Fruit fly (Drosophila melanogaster) whole organism, embryonic: Measurements from ENCODE around the gene unc-45.
A peak's percentile ranks its signal among the peaks of the same experiment; 100 is the strongest.

ENCODE experiments used
- Blimp-1 ChIP-seq: fragments of 200-800 bp; sonication (Bioruptor generic); optimal IDR thresholded peaks from 3 replicates; lab custom pipeline; 2018; ENCODE audit warnings: missing biosample characterization, missing genetic modification characterization, mild to moderate bottlenecking, moderate library complexity, missing genetic modification reagents
- CG10209 ChIP-seq: fragments of 200-800 bp; sonication (Bioruptor generic); optimal IDR thresholded peaks from 3 replicates; lab custom pipeline; 2017; ENCODE audit warnings: missing biosample characterization, mild to moderate bottlenecking, missing genetic modification characterization, missing genetic modification reagents
- CG10321 ChIP-seq: fragments of 200-800 bp; sonication (Bioruptor generic); IDR thresholded peaks from 2 replicates; pipeline ENCODE4 v1.3.6; 2022; ENCODE audit warnings: missing biosample characterization, missing genetic modification characterization
- CG10431 ChIP-seq: fragments of 200-800 bp; sonication (Bioruptor generic); optimal IDR thresholded peaks from 3 replicates; lab custom pipeline; 2018; ENCODE audit warnings: missing biosample characterization, mild to moderate bottlenecking, missing genetic modification characterization
- CG13296 ChIP-seq: fragments of 200-800 bp; sonication (Bioruptor generic); optimal IDR thresholded peaks from 3 replicates; lab custom pipeline; 2018; ENCODE audit warnings: missing biosample characterization, mild to moderate bottlenecking, missing genetic modification characterization
- CG14050 ChIP-seq: fragments of 200-800 bp; sonication (Bioruptor generic); IDR thresholded peaks from 3 replicates; pipeline ENCODE4 v1.3.6; 2022; ENCODE audit warnings: missing biosample characterization, missing genetic modification characterization
- CG15514 ChIP-seq: fragments of 200-800 bp; sonication (Bioruptor generic); optimal IDR thresholded peaks from 3 replicates; lab custom pipeline; 2017; ENCODE audit warnings: missing biosample characterization, missing genetic modification characterization, mild to moderate bottlenecking, moderate library complexity, missing genetic modification reagents
- CG17186 ChIP-seq: fragments of 200-800 bp; sonication (Bioruptor generic); optimal IDR thresholded peaks from 3 replicates; lab custom pipeline; 2017; ENCODE audit warnings: missing biosample characterization, missing genetic modification reagents, missing genetic modification characterization
- CG31441 ChIP-seq: fragments of 200-800 bp; sonication (Bioruptor generic); IDR thresholded peaks from 2 replicates; pipeline ENCODE4 v1.3.6; 2022; ENCODE audit warnings: missing biosample characterization, missing genetic modification characterization
- CG34422 ChIP-seq: fragments of 200-800 bp; sonication (Bioruptor generic); IDR thresholded peaks from 3 replicates; pipeline ENCODE4 v1.3.6; 2022; ENCODE audit warnings: missing biosample characterization, missing genetic modification characterization
- CG4707 ChIP-seq: fragments of 200-800 bp; sonication (Bioruptor generic); optimal IDR thresholded peaks from 2 replicates; lab custom pipeline; 2018; ENCODE audit warnings: missing biosample characterization, mild to moderate bottlenecking, missing genetic modification characterization, moderate library complexity
- CG6272 ChIP-seq: fragments of 200-800 bp; sonication (Bioruptor generic); IDR thresholded peaks from 2 replicates; pipeline ENCODE4 v1.3.6; 2022; ENCODE audit warnings: missing biosample characterization, missing genetic modification characterization
- CG6683 ChIP-seq: fragments of 200-800 bp; sonication (Bioruptor generic); optimal IDR thresholded peaks from 2 replicates; lab custom pipeline; 2017; ENCODE audit warnings: missing biosample characterization, mild to moderate bottlenecking, missing genetic modification characterization, missing genetic modification reagents
- CG6689 ChIP-seq: fragments of 200-800 bp; sonication (Bioruptor generic); IDR thresholded peaks from 2 replicates; pipeline ENCODE4 v1.3.6; 2022; ENCODE audit warnings: missing biosample characterization, missing genetic modification characterization
- CG7271 ChIP-seq: fragments of 200-800 bp; sonication (Bioruptor generic); optimal IDR thresholded peaks from 2 replicates; lab custom pipeline; 2018; ENCODE audit warnings: missing biosample characterization, mild to moderate bottlenecking, missing genetic modification characterization, moderate library complexity
- CG8765 ChIP-seq: fragments of 200-800 bp; sonication (Bioruptor generic); IDR thresholded peaks from 2 replicates; pipeline ENCODE4 v1.3.6; 2022; ENCODE audit warnings: missing biosample characterization, missing genetic modification characterization
- CG8924 ChIP-seq: fragments of 200-800 bp; optimal IDR thresholded peaks from 3 replicates; lab custom pipeline; 2019; ENCODE audit warnings: missing biosample characterization, mild to moderate bottlenecking, missing genetic modification characterization, moderate library complexity
- CHES-1-like ChIP-seq: fragments of 200-800 bp; sonication (Bioruptor generic); optimal IDR thresholded peaks from 2 replicates; lab custom pipeline; 2016; ENCODE audit warnings: missing biosample characterization, missing genetic modification characterization
- Dad ChIP-seq: fragments of 200-800 bp; sonication (Bioruptor generic); optimal IDR thresholded peaks from 3 replicates; lab custom pipeline; 2016; ENCODE audit warnings: missing biosample characterization, missing genetic modification characterization
- Fer3 ChIP-seq: fragments of 200-800 bp; sonication (Bioruptor generic); optimal IDR thresholded peaks from 2 replicates; lab custom pipeline; 2018; ENCODE audit warnings: missing biosample characterization, mild to moderate bottlenecking, missing genetic modification characterization, moderate library complexity
- Hmr ChIP-seq: fragments of 200-800 bp; sonication (Bioruptor generic); optimal IDR thresholded peaks from 3 replicates; lab custom pipeline; 2017; ENCODE audit warnings: mild to moderate bottlenecking, missing biosample characterization, missing genetic modification reagents, missing genetic modification characterization
- MBD-R2 ChIP-seq: fragments of 200-800 bp; sonication (Bioruptor generic); IDR thresholded peaks from 2 replicates; pipeline ENCODE4 v1.3.6; 2022; ENCODE audit warnings: missing biosample characterization, missing genetic modification characterization
- MTF-1 ChIP-seq: fragments of 200-800 bp; sonication (Bioruptor generic); optimal IDR thresholded peaks from 2 replicates; lab custom pipeline; 2018; ENCODE audit warnings: missing biosample characterization, mild to moderate bottlenecking, missing genetic modification characterization, borderline replicate concordance
- Mes4 ChIP-seq: fragments of 200-800 bp; sonication (Bioruptor generic); optimal IDR thresholded peaks from 2 replicates; lab custom pipeline; 2016; ENCODE audit warnings: missing biosample characterization, missing genetic modification characterization
- Myb ChIP-seq: fragments of 200-800 bp; sonication (Bioruptor generic); optimal IDR thresholded peaks from 2 replicates; lab custom pipeline; 2016; ENCODE audit warnings: missing biosample characterization, missing genetic modification characterization
- Nf-YA ChIP-seq: fragments of 200-800 bp; sonication (Bioruptor generic); IDR thresholded peaks from 2 replicates; pipeline ENCODE4 v1.3.6; 2022; ENCODE audit warnings: missing biosample characterization, missing genetic modification characterization
- Opbp ChIP-seq: fragments of 200-800 bp; sonication (Bioruptor generic); IDR thresholded peaks from 3 replicates; pipeline ENCODE4 v1.3.6; 2022; ENCODE audit warnings: missing biosample characterization, missing genetic modification characterization; ENCODE audit not compliant: partially characterized antibody
- Sox100B ChIP-seq: fragments of 200-800 bp; sonication (Bioruptor generic); optimal IDR thresholded peaks from 3 replicates; lab custom pipeline; 2018; ENCODE audit warnings: missing biosample characterization, mild to moderate bottlenecking, missing genetic modification characterization
- Sry-δ ChIP-seq: fragments of 200-800 bp; sonication (Bioruptor generic); optimal IDR thresholded peaks from 2 replicates; lab custom pipeline; 2016; ENCODE audit warnings: missing biosample characterization, missing genetic modification characterization
- ac ChIP-seq: fragments of 200-800 bp; sonication (Bioruptor generic); optimal IDR thresholded peaks from 3 replicates; lab custom pipeline; 2017; ENCODE audit warnings: missing biosample characterization, mild to moderate bottlenecking, missing genetic modification characterization
- ato ChIP-seq: fragments of 200-800 bp; sonication (Bioruptor generic); IDR thresholded peaks from 2 replicates; pipeline ENCODE4 v1.3.6; 2022; ENCODE audit warnings: missing biosample characterization, missing genetic modification characterization; ENCODE audit not compliant: partially characterized antibody
- bsh ChIP-seq, 2 experiments: fragments of 200-800 bp; sonication (Bioruptor generic); optimal IDR thresholded peaks; 2 replicates each; lab custom pipeline; 2017 to 2018; ENCODE audit warnings: mild to moderate bottlenecking in 2 of 2, missing biosample characterization in 2 of 2, missing genetic modification characterization in 2 of 2, moderate library complexity in 1 of 2
- chinmo ChIP-seq: fragments of 200-800 bp; sonication (Bioruptor generic); IDR thresholded peaks from 4 replicates; pipeline ENCODE4 v1.3.6; 2022; ENCODE audit warnings: missing biosample characterization, missing genetic modification characterization; ENCODE audit not compliant: partially characterized antibody
- exex ChIP-seq: fragments of 200-800 bp; sonication (Bioruptor generic); optimal IDR thresholded peaks from 4 replicates; lab custom pipeline; 2018; ENCODE audit warnings: missing biosample characterization, mild to moderate bottlenecking, missing genetic modification characterization, moderate library complexity
- fd102C ChIP-seq: fragments of 200-800 bp; sonication (Bioruptor generic); optimal IDR thresholded peaks from 2 replicates; lab custom pipeline; 2018; ENCODE audit warnings: missing biosample characterization, mild to moderate bottlenecking, missing genetic modification characterization, moderate library complexity
- gfzf ChIP-seq: fragments of 200-800 bp; sonication (Bioruptor generic); optimal IDR thresholded peaks from 2 replicates; lab custom pipeline; 2016; ENCODE audit warnings: missing biosample characterization, mild to moderate bottlenecking, missing genetic modification characterization, moderate library complexity
- hbn ChIP-seq: fragments of 200-800 bp; sonication (Bioruptor generic); IDR thresholded peaks from 2 replicates; pipeline ENCODE4 v1.3.6; 2022; ENCODE audit warnings: missing biosample characterization, missing genetic modification characterization; ENCODE audit not compliant: partially characterized antibody
- inv ChIP-seq: fragments of 200-800 bp; sonication (Bioruptor generic); IDR thresholded peaks from 2 replicates; pipeline ENCODE4 v1.3.6; 2022; ENCODE audit warnings: missing biosample characterization, missing genetic modification characterization; ENCODE audit not compliant: partially characterized antibody
- klu ChIP-seq: fragments of 200-800 bp; sonication (Bioruptor generic); IDR thresholded peaks from 2 replicates; pipeline ENCODE4 v1.3.6; 2022; ENCODE audit warnings: missing biosample characterization, missing genetic modification characterization
- mam ChIP-seq: fragments of 200-800 bp; sonication (Bioruptor generic); optimal IDR thresholded peaks from 3 replicates; lab custom pipeline; 2016; ENCODE audit warnings: missing biosample characterization, missing genetic modification characterization
- nom ChIP-seq: fragments of 200-800 bp; sonication (Bioruptor generic); optimal IDR thresholded peaks from 2 replicates; lab custom pipeline; 2017; ENCODE audit warnings: missing biosample characterization, missing genetic modification characterization, mild to moderate bottlenecking, moderate library complexity, missing genetic modification reagents
- pan ChIP-seq, 4 experiments: fragments of >200 bp in 3 of 4; fragments of 200-800 bp in 1 of 4; sonication (Bioruptor generic) in 1 of 4; optimal IDR thresholded peaks in 3 of 4; IDR thresholded peaks in 1 of 4; 2 replicates each; pipeline versions ENCODE4 v1.3.6 to Lab custom; 2017 to 2022; ENCODE audit warnings: missing biosample characterization in 2 of 4, missing genetic modification characterization in 2 of 4, mixed read lengths in 1 of 4
- pfk ChIP-seq: fragments of 200-800 bp; sonication (Bioruptor generic); optimal IDR thresholded peaks from 2 replicates; lab custom pipeline; 2018; ENCODE audit warnings: missing biosample characterization, mild to moderate bottlenecking, missing genetic modification characterization, moderate library complexity
- ro ChIP-seq: fragments of 200-800 bp; sonication (Bioruptor generic); IDR thresholded peaks from 2 replicates; pipeline ENCODE4 v1.3.6; 2022; ENCODE audit warnings: missing biosample characterization, missing genetic modification characterization
- tna ChIP-seq: fragments of 200-800 bp; sonication (Bioruptor generic); IDR thresholded peaks from 2 replicates; pipeline ENCODE4 v1.3.6; 2022; ENCODE audit warnings: missing biosample characterization, missing genetic modification characterization; ENCODE audit not compliant: partially characterized antibody
- ttk ChIP-seq: fragments of 200-800 bp; sonication (Bioruptor generic); IDR thresholded peaks from 2 replicates; pipeline ENCODE4 v2.1.2; 2022; ENCODE audit warnings: missing biosample characterization, missing genetic modification characterization
- vfl ChIP-seq: fragments of 200-800 bp; sonication (Bioruptor generic); optimal IDR thresholded peaks from 2 replicates; lab custom pipeline; 2016; ENCODE audit warnings: missing biosample characterization, missing genetic modification characterization
- zen ChIP-seq: fragments of 200-800 bp; sonication (Bioruptor generic); optimal IDR thresholded peaks from 3 replicates; lab custom pipeline; 2018; ENCODE audit warnings: missing biosample characterization, mild to moderate bottlenecking, missing genetic modification characterization, moderate library complexity

The unc-45 gene

dm6 chr3R:8007595-8008255 lies 25.4 kb upstream of the unc-45 start, which contains the start of gene CG2767 (continued):
- TF ChIP-seq Mes4 (GFP tag; lab: Kevin White, UChicago) (no peak), CG8924 (no peak), pan (optimal IDR thresholded peaks at IDR 0.05; lab: Kevin White, UChicago) (no peak), pan (GFP tag; optimal IDR thresholded peaks at IDR 0.05 in 1 of 2, IDR thresholded peaks at IDR 0.05 in 1 of 2) (no peak), Dad (no peak), CG15514 (GFP tag; lab: Kevin White, UChicago) (peak; percentile 89), CHES-1-like (GFP tag; lab: Kevin White, UChicago) (no peak), ac (GFP tag; lab: Kevin White, UChicago) (no peak), CG14050 (no peak), CG6689 (GFP tag; lab: Robert Waterston, UW) (no peak), inv (GFP tag; lab: Robert Waterston, UW) (no peak), gfzf (GFP tag; lab: Kevin White, UChicago) (peak; percentile 74), hbn (GFP tag; lab: Robert Waterston, UW) (no peak), CG13296 (GFP tag; lab: Kevin White, UChicago) (no peak), CG4707 (GFP tag; lab: Kevin White, UChicago) (no peak), MTF-1 (no peak), CG34422 (GFP tag; lab: Robert Waterston, UW) (peak; percentile 32; the same call in 1 of the 3 replicates), pfk (GFP tag; lab: Kevin White, UChicago) (no peak), bsh (GFP tag; optimal IDR thresholded peaks at IDR 0.05; lab: Kevin White, UChicago) (no peak), Sry-δ (GFP tag; lab: Kevin White, UChicago) (no peak), exex (tag; lab: Kevin White, UChicago) (no peak), Myb (GFP tag; lab: Kevin White, UChicago) (peak; percentile 44), CG10321 (GFP tag; lab: Robert Waterston, UW) (no peak), Blimp-1 (GFP tag; lab: Kevin White, UChicago) (no peak), mam (GFP tag; lab: Kevin White, UChicago) (no peak), CG31441 (GFP tag; lab: Robert Waterston, UW) (no peak), Fer3 (tag; lab: Kevin White, UChicago) (no peak), ttk (GFP tag; lab: Robert Waterston, UW) (no peak), chinmo (GFP tag; lab: Robert Waterston, UW) (no peak), ato (GFP tag; lab: Robert Waterston, UW) (no peak), klu (GFP tag; lab: Robert Waterston, UW) (no peak), zen (tag; lab: Kevin White, UChicago) (no peak), CG10431 (GFP tag; lab: Kevin White, UChicago) (no peak), Nf-YA (GFP tag; lab: Robert Waterston, UW) (no peak), nom (GFP tag; lab: Kevin White, UChicago) (peak; percentile 77), CG8765 (GFP tag; lab: Robert Waterston, UW) (no peak), CG7271 (no peak), fd102C (GFP tag; lab: Kevin White, UChicago) (no peak), MBD-R2 (GFP tag; lab: Robert Waterston, UW) (peak; percentile 51; the same call in 1 of the 2 replicates), CG10209 (GFP tag; lab: Kevin White, UChicago) (no peak), Sox100B (GFP tag; lab: Kevin White, UChicago) (no peak), Opbp (GFP tag; lab: Robert Waterston, UW) (peak; percentile 8; the same call in 2 of the 3 replicates), Hmr (no peak), CG6683 (GFP tag; lab: Kevin White, UChicago) (no peak), ro (GFP tag; lab: Robert Waterston, UW) (no peak), vfl (GFP tag; lab: Kevin White, UChicago) (no peak), CG17186 (GFP tag; lab: Kevin White, UChicago) (no peak), CG6272 (GFP tag; lab: Robert Waterston, UW) (no peak), tna (no peak)
